Worm (Caenorhabditis elegans): Measurements from ENCODE around the gene Y49F6B.19.

The Y49F6B.19 gene

ce11 chrII:3518961-3519544 is 6.9 kb upstream of the Y49F6B.19 start, which contains the start of gene clec-126:
TSS of gene clec-126 (plus strand) at chrII:3519494.
- TF ChIP-seq F13C5.2 (tag; optimal IDR thresholded peaks at IDR 0.05): peak; percentile 81
- TF ChIP-seq tra-4 (tag; optimal IDR thresholded peaks at IDR 0.05): peak; percentile 70
- peak; percentile 94 for TF ChIP-seq ceh-36 (tag; optimal IDR thresholded peaks at IDR 0.05)
- peak; percentile 78; the same call in 1 of the 2 replicates for TF ChIP-seq tbx-11 (GFP tag; IDR thresholded peaks at IDR 0.05)
- TF ChIP-seq hmg-4 (GFP tag; optimal IDR thresholded peaks at IDR 0.05): peak; percentile 93
- peak; percentile 62 for TF ChIP-seq hnd-1 (tag; optimal IDR thresholded peaks at IDR 0.05)
- peak; percentile 52 for TF ChIP-seq hmbx-1 (tag; optimal IDR thresholded peaks at IDR 0.05)
- TF ChIP-seq tbx-37 (GFP tag; conservative IDR thresholded peaks at IDR 0.05): peak; percentile 85
- no peak for TF ChIP-seq ama-1 (optimal IDR thresholded peaks at IDR 0.05)
- peak; percentile 90 for TF ChIP-seq pes-1 (GFP tag; IDR thresholded peaks at IDR 0.05)
- peak; percentile 87 for TF ChIP-seq flt-1 (GFP tag; IDR thresholded peaks at IDR 0.05)
- peak; percentile 77 for TF ChIP-seq ceh-13 (GFP tag; optimal IDR thresholded peaks at IDR 0.05)
- peak; percentile 76 for TF ChIP-seq ets-7 (tag; optimal IDR thresholded peaks at IDR 0.05)
- peak; percentile 74 for TF ChIP-seq B0310.2 (tag; optimal IDR thresholded peaks at IDR 0.05)
- peak; percentile 84 for TF ChIP-seq aly-1 (tag; optimal IDR thresholded peaks at IDR 0.05)
- peak; percentile 89 for TF ChIP-seq scrt-1 (GFP tag; IDR thresholded peaks at IDR 0.05)
- peak; percentile 86 for TF ChIP-seq sea-1 (GFP tag; conservative IDR thresholded peaks at IDR 0.05)

- TF ChIP-seq ama-1 (optimal IDR thresholded peaks at IDR 0.05): no peak
- no peak for TF ChIP-seq tbx-37 (GFP tag; conservative IDR thresholded peaks at IDR 0.05)
- TF ChIP-seq B0310.2 (tag; optimal IDR thresholded peaks at IDR 0.05): no peak
- no peak for TF ChIP-seq flt-1 (GFP tag; IDR thresholded peaks at IDR 0.05)
- no peak for TF ChIP-seq hmbx-1 (tag; optimal IDR thresholded peaks at IDR 0.05)
- TF ChIP-seq sea-1 (GFP tag; conservative IDR thresholded peaks at IDR 0.05): no peak
- no peak for TF ChIP-seq hmg-4 (GFP tag; optimal IDR thresholded peaks at IDR 0.05)
These were observed 4.0 kb upstream of the Y49F6B.19 start for ce11 chrII:3516175-3516574.

ce11 chrII:3515384-3516053 is 3.4 kb upstream of the Y49F6B.19 start, which contains the start of the genes Y49F6B.14 and clec-125:
TSS of gene Y49F6B.14 (minus strand) at chrII:3515484.
TSS of gene clec-125 (plus strand) at chrII:3516003.
- TF ChIP-seq flt-1 (GFP tag; IDR thresholded peaks at IDR 0.05) (no peak), tra-4 (tag; optimal IDR thresholded peaks at IDR 0.05) (no peak), ceh-36 (tag; optimal IDR thresholded peaks at IDR 0.05) (no peak), scrt-1 (GFP tag; IDR thresholded peaks at IDR 0.05) (no peak), hmbx-1 (tag; optimal IDR thresholded peaks at IDR 0.05) (no peak), tbx-11 (GFP tag; IDR thresholded peaks at IDR 0.05) (no peak), sea-1 (GFP tag; conservative IDR thresholded peaks at IDR 0.05) (no peak), hnd-1 (tag; optimal IDR thresholded peaks at IDR 0.05) (no peak), ets-7 (tag; optimal IDR thresholded peaks at IDR 0.05) (no peak), pes-1 (GFP tag; IDR thresholded peaks at IDR 0.05) (no peak)

- TF ChIP-seq ama-1 (optimal IDR thresholded peaks at IDR 0.05) (no peak), flt-1 (GFP tag; IDR thresholded peaks at IDR 0.05) (no peak), ets-7 (tag; optimal IDR thresholded peaks at IDR 0.05) (no peak), F13C5.2 (tag; optimal IDR thresholded peaks at IDR 0.05) (no peak)
These were observed 2.5 kb upstream of the Y49F6B.19 start, which contains the start of gene srz-5 for ce11 chrII:3514631-3515030. TSS of gene srz-5 (minus strand) at chrII:3514731.

ce11 chrII:3504717-3505116 is 7.4 kb downstream of the Y49F6B.19 start, which contains the start of gene cyh-1:
TSS of gene cyh-1 (plus strand) at chrII:3505017.
- no peak for TF ChIP-seq tbx-11 (GFP tag; IDR thresholded peaks at IDR 0.05)
- no peak for TF ChIP-seq hmg-4 (GFP tag; optimal IDR thresholded peaks at IDR 0.05)
- TF ChIP-seq ets-7 (tag; optimal IDR thresholded peaks at IDR 0.05): no peak
- no peak for TF ChIP-seq hnd-1 (tag; optimal IDR thresholded peaks at IDR 0.05)
- no peak for TF ChIP-seq flt-1 (GFP tag; IDR thresholded peaks at IDR 0.05)
- TF ChIP-seq ceh-13 (GFP tag; optimal IDR thresholded peaks at IDR 0.05): no peak
- TF ChIP-seq ama-1 (optimal IDR thresholded peaks at IDR 0.05): no peak
- no peak for TF ChIP-seq B0310.2 (tag; optimal IDR thresholded peaks at IDR 0.05)
- no peak for TF ChIP-seq ceh-36 (tag; optimal IDR thresholded peaks at IDR 0.05)

ce11 chrII:3502520-3503323 is 9.4 kb downstream of the Y49F6B.19 start, which contains the start of the genes col-71 and Y49F6B.2:
TSS of gene col-71 (minus strand) at chrII:3502570.
TSS of gene Y49F6B.2 (plus strand) at chrII:3502968.
- peak; percentile 17 for TF ChIP-seq hmbx-1 (tag; optimal IDR thresholded peaks at IDR 0.05)
- TF ChIP-seq tbx-37 (GFP tag; conservative IDR thresholded peaks at IDR 0.05): peak; percentile 61
- peak; percentile 79 for TF ChIP-seq pes-1 (GFP tag; IDR thresholded peaks at IDR 0.05)
- TF ChIP-seq scrt-1 (GFP tag; IDR thresholded peaks at IDR 0.05): 0 out of 2 replicates have a peak, but pooled peaks have one; percentile 42
- TF ChIP-seq F13C5.2 (tag; optimal IDR thresholded peaks at IDR 0.05): peak; percentile 59
- peak; percentile 10 for TF ChIP-seq ets-7 (tag; optimal IDR thresholded peaks at IDR 0.05)
- TF ChIP-seq tra-4 (tag; optimal IDR thresholded peaks at IDR 0.05): no peak
- no peak for TF ChIP-seq aly-1 (tag; optimal IDR thresholded peaks at IDR 0.05)
- peak; percentile 36 for TF ChIP-seq hmg-4 (GFP tag; optimal IDR thresholded peaks at IDR 0.05)
- TF ChIP-seq sea-1 (GFP tag; conservative IDR thresholded peaks at IDR 0.05): 0 out of 2 replicates have a peak, but pooled peaks have one; percentile 55

ce11 chrII:3502011-3502410 is 10.1 kb downstream of the Y49F6B.19 start:
- TF ChIP-seq B0310.2 (tag; optimal IDR thresholded peaks at IDR 0.05) (no peak), pes-1 (GFP tag; IDR thresholded peaks at IDR 0.05) (peak; percentile 40; the same call in 1 of the 2 replicates), tbx-37 (GFP tag; conservative IDR thresholded peaks at IDR 0.05) (no peak)
